Worm (Caenorhabditis elegans): Measurements from ENCODE around the gene mrpl-44.

The mrpl-44 gene

ce11 chrIII:9058959-9059534 is 30.1 kb downstream of the mrpl-44 start, which contains the start of gene gst-1:
Gene gst-1 (plus strand): TSS chrIII:9059331.
- TF ChIP-seq mls-2 (tag; optimal IDR thresholded peaks at IDR 0.05) = no peak
- no peak for TF ChIP-seq M03D4.4 (tag; optimal IDR thresholded peaks at IDR 0.05)
- TF ChIP-seq ceh-39 (tag; optimal IDR thresholded peaks at IDR 0.05) = no peak
- TF ChIP-seq nhr-237 (tag; optimal IDR thresholded peaks at IDR 0.05) = no peak
- no peak for TF ChIP-seq flh-1 (GFP tag; optimal IDR thresholded peaks at IDR 0.05)
- no peak for TF ChIP-seq nhr-76 (tag; optimal IDR thresholded peaks at IDR 0.05)
- no peak for TF ChIP-seq unc-62 (GFP tag; optimal IDR thresholded peaks at IDR 0.05)
- TF ChIP-seq ceh-43 (GFP tag; optimal IDR thresholded peaks at IDR 0.05) = no peak
- no peak for TF ChIP-seq ztf-11 (tag; optimal IDR thresholded peaks at IDR 0.05)
- no peak for TF ChIP-seq drap-1 (GFP tag; optimal IDR thresholded peaks at IDR 0.05)
- TF ChIP-seq sem-2 (GFP tag; optimal IDR thresholded peaks at IDR 0.05) = no peak
- no peak for TF ChIP-seq zip-8 (tag; optimal IDR thresholded peaks at IDR 0.05)
- TF ChIP-seq unc-120 (tag; optimal IDR thresholded peaks at IDR 0.05; ENCODE audit: poor library complexity, severe bottlenecking) = no peak
- no peak for TF ChIP-seq bed-3 (GFP tag; optimal IDR thresholded peaks at IDR 0.05)
- no peak for TF ChIP-seq blmp-1 (tag; optimal IDR thresholded peaks at IDR 0.05)
- no peak for TF ChIP-seq nhr-12 (tag; optimal IDR thresholded peaks at IDR 0.05)

- TF ChIP-seq mep-1 (tag; optimal IDR thresholded peaks at IDR 0.05) = peak; percentile 7
- TF ChIP-seq lin-13 (tag; optimal IDR thresholded peaks at IDR 0.05) = no peak
- no peak for TF ChIP-seq ces-1 (GFP tag; optimal IDR thresholded peaks at IDR 0.05)
- no peak for TF ChIP-seq unc-62 (GFP tag; optimal IDR thresholded peaks at IDR 0.05)
- TF ChIP-seq sem-2 (GFP tag; optimal IDR thresholded peaks at IDR 0.05) = no peak
- TF ChIP-seq elt-1 (tag; optimal IDR thresholded peaks at IDR 0.05; ENCODE audit: borderline replicate concordance, insufficient read depth) = no peak
- no peak for TF ChIP-seq tbx-8 (GFP tag; optimal IDR thresholded peaks at IDR 0.05)
- TF ChIP-seq cnd-1 (tag; optimal IDR thresholded peaks at IDR 0.05) = no peak
- TF ChIP-seq blmp-1 (tag; optimal IDR thresholded peaks at IDR 0.05) = no peak
- TF ChIP-seq unc-120 (tag; optimal IDR thresholded peaks at IDR 0.05; ENCODE audit: poor library complexity, severe bottlenecking) = peak; percentile 10
- TF ChIP-seq ceh-39 (tag; optimal IDR thresholded peaks at IDR 0.05) = no peak
- no peak for TF ChIP-seq nhr-76 (tag; optimal IDR thresholded peaks at IDR 0.05)
- TF ChIP-seq zip-8 (tag; optimal IDR thresholded peaks at IDR 0.05) = no peak
- TF ChIP-seq drap-1 (GFP tag; optimal IDR thresholded peaks at IDR 0.05) = no peak
- no peak for TF ChIP-seq mls-2 (tag; optimal IDR thresholded peaks at IDR 0.05)
- no peak for TF ChIP-seq flh-1 (GFP tag; optimal IDR thresholded peaks at IDR 0.05)
Observed at ce11 chrIII:9054414-9055147, 34.6 kb downstream of the mrpl-44 start, which contains the start of gene cls-2. Gene cls-2 (plus strand): TSS chrIII:9055048.

ce11 chrIII:9053740-9054252 is 35.4 kb downstream of the mrpl-44 start, which contains the start of gene R107.5:
Gene R107.5 (minus strand): TSS chrIII:9053790.
- TF ChIP-seq pha-4 (tag; optimal IDR thresholded peaks at IDR 0.05) (peak; percentile 97), zip-8 (tag; optimal IDR thresholded peaks at IDR 0.05) (no peak), nhr-12 (tag; optimal IDR thresholded peaks at IDR 0.05) (no peak), unc-39 (tag; optimal IDR thresholded peaks at IDR 0.05) (no peak), M03D4.4 (tag; optimal IDR thresholded peaks at IDR 0.05) (peak; percentile 51), snpc-4 (tag; optimal IDR thresholded peaks at IDR 0.05) (no peak), unc-62 (GFP tag; optimal IDR thresholded peaks at IDR 0.05) (peak; percentile 86), unc-120 (tag; optimal IDR thresholded peaks at IDR 0.05; ENCODE audit: poor library complexity, severe bottlenecking) (peak; percentile 33), sem-2 (GFP tag; optimal IDR thresholded peaks at IDR 0.05) (peak; percentile 1), sptf-1 (tag; optimal IDR thresholded peaks at IDR 0.05) (peak; percentile 69), lin-13 (tag; optimal IDR thresholded peaks at IDR 0.05) (peak; percentile 89), elt-1 (tag; optimal IDR thresholded peaks at IDR 0.05; ENCODE audit: borderline replicate concordance, insufficient read depth) (no peak), lin-32 (GFP tag; optimal IDR thresholded peaks at IDR 0.05) (no peak), ztf-11 (tag; optimal IDR thresholded peaks at IDR 0.05) (peak; percentile 60), mab-5 (tag; optimal IDR thresholded peaks at IDR 0.05) (no peak), blmp-1 (tag; optimal IDR thresholded peaks at IDR 0.05) (peak; percentile 66), ham-2 (GFP tag; optimal IDR thresholded peaks at IDR 0.05) (peak; percentile 92), flh-1 (GFP tag; optimal IDR thresholded peaks at IDR 0.05) (no peak), ces-1 (GFP tag; optimal IDR thresholded peaks at IDR 0.05) (peak; percentile 74), lsy-2 (tag; optimal IDR thresholded peaks at IDR 0.05) (peak; percentile 75), cnd-1 (tag; optimal IDR thresholded peaks at IDR 0.05) (peak; percentile 55), nhr-76 (tag; optimal IDR thresholded peaks at IDR 0.05) (no peak), ceh-39 (tag; optimal IDR thresholded peaks at IDR 0.05) (peak; percentile 92), mep-1 (tag; optimal IDR thresholded peaks at IDR 0.05) (peak; percentile 80), mls-2 (tag; optimal IDR thresholded peaks at IDR 0.05) (peak; percentile 91), hlh-1 (tag; optimal IDR thresholded peaks at IDR 0.05) (peak; percentile 20), nhr-2 (tag; optimal IDR thresholded peaks at IDR 0.05) (peak; percentile 13), drap-1 (GFP tag; optimal IDR thresholded peaks at IDR 0.05) (peak; percentile 56), ceh-43 (GFP tag; optimal IDR thresholded peaks at IDR 0.05) (peak; percentile 36), nhr-28 (tag; optimal IDR thresholded peaks at IDR 0.05) (no peak), nhr-237 (tag; optimal IDR thresholded peaks at IDR 0.05) (peak; percentile 72), bed-3 (GFP tag; optimal IDR thresholded peaks at IDR 0.05) (peak; percentile 34), ceh-83 (GFP tag; optimal IDR thresholded peaks at IDR 0.05) (peak; percentile 69), elt-3 (tag; optimal IDR thresholded peaks at IDR 0.05) (peak; percentile 75), tbx-8 (GFP tag; optimal IDR thresholded peaks at IDR 0.05) (no peak)
